Worm (Caenorhabditis elegans): Measurements from ENCODE around the gene F59F5.3.

F59F5.3 gene

ce11 chrX:10491875-10492523 is 50.2 kb downstream of the F59F5.3 start:
- TF ChIP-seq unc-39 (tag; optimal IDR thresholded peaks at IDR 0.05) (no peak), cnd-1 (tag; optimal IDR thresholded peaks at IDR 0.05) (no peak), nhr-76 (tag; optimal IDR thresholded peaks at IDR 0.05) (no peak), nhr-12 (tag; optimal IDR thresholded peaks at IDR 0.05) (no peak), nhr-2 (tag; optimal IDR thresholded peaks at IDR 0.05) (no peak), tbx-8 (GFP tag; optimal IDR thresholded peaks at IDR 0.05) (no peak), ztf-11 (tag; optimal IDR thresholded peaks at IDR 0.05) (no peak), elt-1 (tag; optimal IDR thresholded peaks at IDR 0.05; ENCODE audit: borderline replicate concordance, insufficient read depth) (no peak), ham-2 (GFP tag; optimal IDR thresholded peaks at IDR 0.05) (no peak), hlh-1 (tag; optimal IDR thresholded peaks at IDR 0.05) (no peak), nhr-237 (tag; optimal IDR thresholded peaks at IDR 0.05) (no peak), snpc-4 (tag; optimal IDR thresholded peaks at IDR 0.05) (no peak), mab-5 (tag; optimal IDR thresholded peaks at IDR 0.05) (no peak)

DNA sequence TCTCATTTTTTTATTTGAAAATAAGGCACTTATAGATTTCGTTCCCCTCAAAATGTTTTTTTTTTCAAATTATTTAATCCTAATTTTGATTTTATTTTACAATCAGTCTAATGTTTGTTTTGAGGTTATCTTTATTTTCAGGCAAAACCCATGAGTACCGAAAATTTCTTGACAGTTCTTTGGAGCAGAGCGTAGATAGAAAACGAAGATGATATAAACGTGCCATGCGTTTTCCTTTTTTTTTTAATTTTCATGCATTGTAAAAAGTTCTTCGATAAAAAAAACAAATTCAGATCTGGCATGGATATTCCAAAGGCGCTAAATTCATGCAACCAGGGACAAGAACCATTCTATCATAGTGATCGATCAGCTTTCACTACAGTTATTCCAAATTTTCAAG is 51.2 kb downstream of the F59F5.3 start, which contains the start of gene C33D3.5:
TSS of gene C33D3.5 (plus strand) at position 301 of the 400 bp plus-strand sequence.
- TF ChIP-seq unc-62 (GFP tag; optimal IDR thresholded peaks at IDR 0.05) (no peak), ztf-11 (tag; optimal IDR thresholded peaks at IDR 0.05) (no peak), ceh-43 (GFP tag; optimal IDR thresholded peaks at IDR 0.05) (no peak), ham-2 (GFP tag; optimal IDR thresholded peaks at IDR 0.05) (no peak), cnd-1 (tag; optimal IDR thresholded peaks at IDR 0.05) (no peak), nhr-2 (tag; optimal IDR thresholded peaks at IDR 0.05) (no peak), ceh-83 (GFP tag; optimal IDR thresholded peaks at IDR 0.05) (no peak), sem-2 (GFP tag; optimal IDR thresholded peaks at IDR 0.05) (no peak)

- TF ChIP-seq nhr-12 (tag; optimal IDR thresholded peaks at IDR 0.05) = no peak
- TF ChIP-seq mls-2 (tag; optimal IDR thresholded peaks at IDR 0.05) = no peak
- no peak for TF ChIP-seq lin-13 (tag; optimal IDR thresholded peaks at IDR 0.05)
- TF ChIP-seq elt-3 (tag; optimal IDR thresholded peaks at IDR 0.05) = no peak
- no peak for TF ChIP-seq drap-1 (GFP tag; optimal IDR thresholded peaks at IDR 0.05)
- TF ChIP-seq hlh-1 (tag; optimal IDR thresholded peaks at IDR 0.05) = no peak
- TF ChIP-seq unc-39 (tag; optimal IDR thresholded peaks at IDR 0.05) = no peak
- no peak for TF ChIP-seq ceh-83 (GFP tag; optimal IDR thresholded peaks at IDR 0.05)
These were observed 53.5 kb downstream of the F59F5.3 start, which contains the start of gene C33D3.4 for ce11 chrX:10488763-10489162. C33D3.4 (plus strand) TSS chrX:10489063.
